Fruit fly (Drosophila melanogaster) whole organism, prepupa: ENCODE measurements around the gene CG44094.

Source experiments
- Blimp-1 ChIP-seq: fragments of 200-800 bp; sonication (Bioruptor generic); optimal IDR thresholded peaks from 3 replicates; lab custom pipeline; 2017; ENCODE audit warnings: missing biosample characterization, missing genetic modification characterization, mild to moderate bottlenecking, moderate library complexity, missing genetic modification reagents
- CG10631 ChIP-seq: fragments of 200-800 bp; sonication (Bioruptor generic); optimal IDR thresholded peaks from 2 replicates; lab custom pipeline; 2016; ENCODE audit warnings: missing biosample characterization, missing genetic modification characterization
- CG11294 ChIP-seq: fragments of 200-800 bp; sonication (Bioruptor generic); IDR thresholded peaks from 2 replicates; pipeline ENCODE4 v1.3.6; 2022; ENCODE audit warnings: missing biosample characterization, missing genetic modification characterization
- CG11902 ChIP-seq: fragments of 200-800 bp; sonication (Bioruptor generic); optimal IDR thresholded peaks from 3 replicates; lab custom pipeline; 2016; ENCODE audit warnings: missing biosample characterization, missing genetic modification characterization
- CG16779 ChIP-seq: fragments of 200-800 bp; sonication (Bioruptor generic); optimal IDR thresholded peaks from 3 replicates; lab custom pipeline; 2017; ENCODE audit warnings: missing biosample characterization, mild to moderate bottlenecking, missing genetic modification characterization
- CG3032 ChIP-seq: fragments of 200-800 bp; optimal IDR thresholded peaks from 2 replicates; lab custom pipeline; 2019; ENCODE audit warnings: missing biosample characterization, mild to moderate bottlenecking, missing genetic modification characterization, moderate library complexity
- CG34406 ChIP-seq: fragments of 200-800 bp; sonication (Bioruptor generic); optimal IDR thresholded peaks from 3 replicates; lab custom pipeline; 2016; ENCODE audit warnings: missing biosample characterization, missing genetic modification characterization
- CG3919 ChIP-seq: fragments of 200-800 bp; sonication (Bioruptor generic); optimal IDR thresholded peaks from 3 replicates; lab custom pipeline; 2016; ENCODE audit warnings: missing biosample characterization, missing genetic modification characterization
- CG6792 ChIP-seq: fragments of 200-800 bp; sonication (Bioruptor generic); optimal IDR thresholded peaks from 3 replicates; lab custom pipeline; 2016; ENCODE audit warnings: missing biosample characterization, missing genetic modification characterization
- CG6808 ChIP-seq: fragments of 200-800 bp; sonication (Bioruptor generic); optimal IDR thresholded peaks from 3 replicates; lab custom pipeline; 2017; ENCODE audit warnings: missing biosample characterization, missing genetic modification characterization, mild to moderate bottlenecking, moderate library complexity, missing genetic modification reagents
- CG6854 ChIP-seq: fragments of 200-800 bp; sonication (Bioruptor generic); optimal IDR thresholded peaks from 2 replicates; lab custom pipeline; 2017; ENCODE audit warnings: missing biosample characterization, mild to moderate bottlenecking, missing genetic modification characterization
- CG7368 ChIP-seq: fragments of 200-800 bp; sonication (Bioruptor generic); optimal IDR thresholded peaks from 3 replicates; lab custom pipeline; 2016; ENCODE audit warnings: missing biosample characterization, missing genetic modification characterization
- CG8119 ChIP-seq: fragments of 200-800 bp; sonication (Bioruptor generic); IDR thresholded peaks from 3 replicates; pipeline ENCODE4 v1.3.6; 2022; ENCODE audit warnings: missing biosample characterization, missing genetic modification characterization
- CG8632 ChIP-seq: fragments of 200-800 bp; sonication (Bioruptor generic); optimal IDR thresholded peaks from 3 replicates; lab custom pipeline; 2016; ENCODE audit warnings: missing biosample characterization, missing genetic modification characterization
- Eip75B ChIP-seq: fragments of 200-800 bp; sonication (Bioruptor generic); optimal IDR thresholded peaks from 3 replicates; lab custom pipeline; 2016; ENCODE audit warnings: missing biosample characterization, missing genetic modification characterization
- Eip78C ChIP-seq: fragments of 200-800 bp; sonication (Bioruptor generic); peaks from one replicate; lab custom pipeline; 2016; ENCODE audit warnings: missing biosample characterization, missing genetic modification characterization
- Ets21C ChIP-seq: fragments of 200-800 bp; sonication (Bioruptor generic); optimal IDR thresholded peaks from 3 replicates; lab custom pipeline; 2016; ENCODE audit warnings: missing biosample characterization, missing genetic modification characterization
- Gug ChIP-seq: fragments of 200-800 bp; sonication (Bioruptor generic); IDR thresholded peaks from 2 replicates; pipeline ENCODE4 v1.3.6; 2022; ENCODE audit warnings: missing biosample characterization, missing genetic modification characterization
- Hr38 ChIP-seq: sonication (Bioruptor generic); optimal IDR thresholded peaks from 2 replicates; lab custom pipeline; 2016; ENCODE audit warnings: missing biosample characterization, missing genetic modification characterization
- Hr39 ChIP-seq: fragments of 200-800 bp; sonication (Bioruptor generic); optimal IDR thresholded peaks from 2 replicates; lab custom pipeline; 2016; ENCODE audit warnings: missing biosample characterization, missing genetic modification characterization
- Hr4 ChIP-seq: fragments of 200-800 bp; sonication (Bioruptor generic); optimal IDR thresholded peaks from 3 replicates; lab custom pipeline; 2016; ENCODE audit warnings: missing biosample characterization, missing genetic modification characterization
- OdsH ChIP-seq: fragments of 200-800 bp; sonication (Bioruptor generic); optimal IDR thresholded peaks from 3 replicates; lab custom pipeline; 2016; ENCODE audit warnings: missing biosample characterization, missing genetic modification characterization
- Smox ChIP-seq: fragments of 200-800 bp; sonication (Bioruptor generic); optimal IDR thresholded peaks from 3 replicates; lab custom pipeline; 2016; ENCODE audit warnings: missing biosample characterization, missing genetic modification characterization
- Sox102F ChIP-seq: fragments of 200-800 bp; sonication (Bioruptor generic); optimal IDR thresholded peaks from 2 replicates; lab custom pipeline; 2016; ENCODE audit warnings: missing biosample characterization, mild to moderate bottlenecking, missing genetic modification characterization
- Sox15 ChIP-seq: fragments of 200-800 bp; sonication (Bioruptor generic); optimal IDR thresholded peaks from 3 replicates; lab custom pipeline; 2016; ENCODE audit warnings: missing biosample characterization, missing genetic modification characterization
- achi ChIP-seq: fragments of 200-800 bp; sonication (Bioruptor generic); optimal IDR thresholded peaks from 3 replicates; lab custom pipeline; 2016; ENCODE audit warnings: missing biosample characterization, missing genetic modification characterization
- acj6 ChIP-seq: fragments of 200-800 bp; sonication (Bioruptor generic); optimal IDR thresholded peaks from 3 replicates; lab custom pipeline; 2016; ENCODE audit warnings: missing biosample characterization, missing genetic modification characterization
- cyc ChIP-seq: fragments of 200-800 bp; sonication (Bioruptor generic); optimal IDR thresholded peaks from 3 replicates; lab custom pipeline; 2016; ENCODE audit warnings: missing biosample characterization, missing genetic modification characterization
- fkh ChIP-seq: fragments of 200-800 bp; sonication (Bioruptor generic); optimal IDR thresholded peaks from 3 replicates; lab custom pipeline; 2017; ENCODE audit warnings: missing biosample characterization, mild to moderate bottlenecking, missing genetic modification characterization, moderate library complexity
- lz ChIP-seq: fragments of 200-800 bp; sonication (Bioruptor generic); optimal IDR thresholded peaks from 3 replicates; lab custom pipeline; 2016; ENCODE audit warnings: missing biosample characterization, missing genetic modification characterization
- net ChIP-seq: fragments of 200-800 bp; sonication (Bioruptor generic); optimal IDR thresholded peaks from 3 replicates; lab custom pipeline; 2016; ENCODE audit warnings: missing biosample characterization, missing genetic modification characterization
- salr ChIP-seq, 2 experiments: fragments of 200-800 bp; sonication (Bioruptor generic); optimal IDR thresholded peaks; 3 replicates each; lab custom pipeline; 2016 to 2018; ENCODE audit warnings: missing biosample characterization in 2 of 2, missing genetic modification characterization in 2 of 2, mild to moderate bottlenecking in 1 of 2
- ss ChIP-seq, 2 experiments: fragments of 200-800 bp; sonication (Bioruptor generic); optimal IDR thresholded peaks; 2 replicates in 1 of 2; 3 replicates in 1 of 2; lab custom pipeline; 2017 to 2018; ENCODE audit warnings: mild to moderate bottlenecking in 2 of 2, missing biosample characterization in 2 of 2, missing genetic modification characterization in 2 of 2, moderate library complexity in 1 of 2
- svp ChIP-seq: fragments of 200-800 bp; sonication (Bioruptor generic); peaks from one replicate; lab custom pipeline; 2016; ENCODE audit warnings: missing biosample characterization, missing genetic modification characterization
- topi ChIP-seq: fragments of 200-800 bp; sonication (Bioruptor generic); optimal IDR thresholded peaks from 3 replicates; lab custom pipeline; 2016; ENCODE audit warnings: missing biosample characterization, missing genetic modification characterization
- vri ChIP-seq: fragments of 200-800 bp; sonication (Bioruptor generic); optimal IDR thresholded peaks from 3 replicates; lab custom pipeline; 2016; ENCODE audit warnings: missing biosample characterization, mild to moderate bottlenecking, missing genetic modification characterization

The CG44094 gene

dm6 chr3R:14568501-14569137, 7.8 kb downstream of the CG44094 start, which contains the start of gene CG8066 (continued):
- no peak for TF ChIP-seq Ets21C
- TF ChIP-seq CG3919 (GFP tag; lab: Kevin White, UChicago) = peak; percentile 9
- peak; percentile 1 for TF ChIP-seq acj6 (GFP tag; lab: Kevin White, UChicago)
- TF ChIP-seq CG6854 (GFP tag; lab: Kevin White, UChicago) = no peak
- TF ChIP-seq CG11902 (GFP tag; lab: Kevin White, UChicago) = no peak
- peak in 1 of 2 experiments; percentile 7 for TF ChIP-seq ss (GFP tag; optimal IDR thresholded peaks at IDR 0.05; lab: Kevin White, UChicago)
- peak; percentile 1 for TF ChIP-seq CG10631 (GFP tag; lab: Kevin White, UChicago)
- TF ChIP-seq CG8632 (GFP tag; lab: Kevin White, UChicago) = no peak
- TF ChIP-seq topi (GFP tag; lab: Kevin White, UChicago) = no peak
- peak; percentile 9 for TF ChIP-seq CG34406 (GFP tag; lab: Kevin White, UChicago)
- TF ChIP-seq achi = peak; percentile 48
- no peak for TF ChIP-seq Sox15
- TF ChIP-seq Hr4 (GFP tag; lab: Kevin White, UChicago) = peak; percentile 20
- TF ChIP-seq fkh = peak; percentile 93
- TF ChIP-seq Blimp-1 (GFP tag; lab: Kevin White, UChicago) = no peak
- no peak for TF ChIP-seq CG3032 (tag; lab: Kevin White, UChicago)
- TF ChIP-seq Hr39 (GFP tag; lab: Kevin White, UChicago) = no peak
- TF ChIP-seq lz (GFP tag; lab: Kevin White, UChicago) = no peak
- no peak for TF ChIP-seq CG6792 (GFP tag; lab: Kevin White, UChicago)
- no peak for TF ChIP-seq CG11294
- TF ChIP-seq Sox102F (GFP tag; lab: Kevin White, UChicago) = peak; percentile 12
- TF ChIP-seq CG7368 (GFP tag; lab: Kevin White, UChicago) = no peak
- no peak for TF ChIP-seq cyc (GFP tag; lab: Kevin White, UChicago)

dm6 chr3R:14567796-14568195, 8.6 kb downstream of the CG44094 start:
- no peak for TF ChIP-seq CG3032 (tag; lab: Kevin White, UChicago)
- no peak for TF ChIP-seq CG8119 (GFP tag; lab: Robert Waterston, UW)
- TF ChIP-seq salr (GFP tag; optimal IDR thresholded peaks at IDR 0.05; lab: Kevin White, UChicago) = no peak
- TF ChIP-seq OdsH (GFP tag; lab: Kevin White, UChicago) = no peak
- TF ChIP-seq Sox15 = no peak
- no peak for TF ChIP-seq Eip75B (GFP tag; lab: Kevin White, UChicago)
- TF ChIP-seq Hr38 (GFP tag; lab: Kevin White, UChicago) = no peak
- TF ChIP-seq svp (GFP tag; lab: Kevin White, UChicago) = no peak
- TF ChIP-seq Smox = no peak
- TF ChIP-seq CG16779 (tag; lab: Kevin White, UChicago) = no peak
- TF ChIP-seq Ets21C = no peak
- no peak for TF ChIP-seq CG11902 (GFP tag; lab: Kevin White, UChicago)
- no peak for TF ChIP-seq CG6808 (GFP tag; lab: Kevin White, UChicago)
- no peak for TF ChIP-seq Gug (GFP tag; lab: Robert Waterston, UW)
- TF ChIP-seq net (GFP tag; lab: Kevin White, UChicago) = no peak

dm6 chr3R:14567329-14567728, 9.1 kb downstream of the CG44094 start, which contains the start of gene CG31313:
Gene CG31313, minus strand, starts transcription at chr3R:14567429.
- TF ChIP-seq ss (GFP tag; optimal IDR thresholded peaks at IDR 0.05; lab: Kevin White, UChicago) = no peak
- peak; percentile 23 for TF ChIP-seq Eip78C
- peak; percentile 3 for TF ChIP-seq vri
